Fruit fly (Drosophila melanogaster) whole organism, embryonic: ENCODE measurements around the gene kz.

Experiments
- CG15514 ChIP-seq: fragments of 200-800 bp; sonication (Bioruptor generic); optimal IDR thresholded peaks from 3 replicates; lab custom pipeline; 2017; ENCODE audit warnings: missing biosample characterization, missing genetic modification characterization, mild to moderate bottlenecking, moderate library complexity, missing genetic modification reagents
- CG17361 ChIP-seq: fragments of 200-800 bp; sonication (Bioruptor generic); IDR thresholded peaks from 3 replicates; pipeline ENCODE4 v1.3.6; 2022; ENCODE audit warnings: missing biosample characterization, missing genetic modification characterization
- CG8924 ChIP-seq: fragments of 200-800 bp; optimal IDR thresholded peaks from 3 replicates; lab custom pipeline; 2019; ENCODE audit warnings: missing biosample characterization, mild to moderate bottlenecking, missing genetic modification characterization, moderate library complexity
- Chrac-16 ChIP-seq: fragments of 200-800 bp; sonication (Bioruptor generic); optimal IDR thresholded peaks from 3 replicates; lab custom pipeline; 2016; ENCODE audit warnings: missing biosample characterization, missing genetic modification characterization
- ERR ChIP-seq: fragments of 200-800 bp; sonication (Bioruptor generic); optimal IDR thresholded peaks from 2 replicates; lab custom pipeline; 2016; ENCODE audit warnings: missing biosample characterization, missing genetic modification characterization
- NFAT ChIP-seq: fragments of 200-800 bp; sonication (Bioruptor generic); IDR thresholded peaks from 2 replicates; pipeline ENCODE4 v1.3.6; 2022; ENCODE audit warnings: missing biosample characterization, missing genetic modification characterization
- btn ChIP-seq: fragments of 200-800 bp; sonication (Bioruptor generic); optimal IDR thresholded peaks from 2 replicates; lab custom pipeline; 2016; ENCODE audit warnings: missing biosample characterization, missing genetic modification characterization
- chif ChIP-seq, 2 experiments: fragments of 200-800 bp; sonication (Bioruptor generic); optimal IDR thresholded peaks; 3 replicates each; lab custom pipeline; 2016; ENCODE audit warnings: missing biosample characterization in 2 of 2, missing genetic modification characterization in 2 of 2
- twi ChIP-seq: fragments of 200-800 bp; optimal IDR thresholded peaks from 2 replicates; lab custom pipeline; 2019; ENCODE audit warnings: missing biosample characterization, mild to moderate bottlenecking, missing genetic modification characterization, moderate library complexity

dm6 chrX:2198272-2198571 is 43.6 kb downstream of the kz start:
- TF ChIP-seq Chrac-16 (GFP tag; lab: Kevin White, UChicago), result no peak
- no peak for TF ChIP-seq CG15514 (GFP tag; lab: Kevin White, UChicago)
- TF ChIP-seq CG17361 (GFP tag; lab: Robert Waterston, UW), result no peak
- TF ChIP-seq btn (GFP tag; lab: Kevin White, UChicago), result no peak
- TF ChIP-seq CG8924 (tag; lab: Kevin White, UChicago), result no peak
- TF ChIP-seq chif (GFP tag; optimal IDR thresholded peaks at IDR 0.05; lab: Kevin White, UChicago), result no peak
- no peak for TF ChIP-seq ERR (GFP tag; lab: Kevin White, UChicago)
- TF ChIP-seq NFAT (GFP tag; lab: Robert Waterston, UW), result no peak
- TF ChIP-seq twi (tag; lab: Kevin White, UChicago), result no peak
